Fruit fly (Drosophila melanogaster) whole organism, embryonic: Measurements from ENCODE around the gene Upf1.

ENCODE experiments used
- CG12155 ChIP-seq: fragments of 200-800 bp; sonication (Bioruptor generic); optimal IDR thresholded peaks from 3 replicates; lab custom pipeline; 2016; ENCODE audit warnings: missing biosample characterization, missing genetic modification characterization
- CG15269 ChIP-seq: fragments of 200-800 bp; sonication (Bioruptor generic); optimal IDR thresholded peaks from 2 replicates; lab custom pipeline; 2018; ENCODE audit warnings: missing biosample characterization, mild to moderate bottlenecking, missing genetic modification characterization, moderate library complexity
- CG15601 ChIP-seq: fragments of 200-800 bp; sonication (Bioruptor generic); optimal IDR thresholded peaks from 3 replicates; lab custom pipeline; 2019; ENCODE audit warnings: missing biosample characterization, mild to moderate bottlenecking, missing genetic modification characterization, moderate library complexity
- CG17328 ChIP-seq: fragments of 200-800 bp; sonication (Bioruptor generic); IDR thresholded peaks from 2 replicates; pipeline ENCODE4 v1.3.6; 2022; ENCODE audit warnings: missing biosample characterization, missing genetic modification characterization
- CG1792 ChIP-seq: fragments of 200-800 bp; sonication (Bioruptor generic); optimal IDR thresholded peaks from 2 replicates; lab custom pipeline; 2016; ENCODE audit warnings: missing biosample characterization, missing genetic modification characterization
- CG18476 ChIP-seq: fragments of 200-800 bp; sonication (Bioruptor generic); optimal IDR thresholded peaks from 2 replicates; lab custom pipeline; 2016; ENCODE audit warnings: missing biosample characterization, mild to moderate bottlenecking, missing genetic modification characterization
- CG32532 ChIP-seq: fragments of 200-800 bp; sonication (Bioruptor generic); IDR thresholded peaks from 2 replicates; pipeline ENCODE4 v1.3.6; 2022; ENCODE audit warnings: missing biosample characterization, missing genetic modification characterization
- CG4424 ChIP-seq: fragments of 200-800 bp; sonication (Bioruptor generic); optimal IDR thresholded peaks from 3 replicates; lab custom pipeline; 2016; ENCODE audit warnings: missing biosample characterization, missing genetic modification characterization
- CG4617 ChIP-seq: fragments of 200-800 bp; sonication (Bioruptor generic); optimal IDR thresholded peaks from 3 replicates; lab custom pipeline; 2016; ENCODE audit warnings: missing biosample characterization, missing genetic modification characterization, borderline replicate concordance
- CG6854 ChIP-seq: fragments of 200-800 bp; sonication (Bioruptor generic); optimal IDR thresholded peaks from 3 replicates; lab custom pipeline; 2017; ENCODE audit warnings: missing biosample characterization, mild to moderate bottlenecking, missing genetic modification characterization
- CG7556 ChIP-seq: fragments of 200-800 bp; sonication (Bioruptor generic); optimal IDR thresholded peaks from 2 replicates; lab custom pipeline; 2017; ENCODE audit warnings: missing biosample characterization, mild to moderate bottlenecking, missing genetic modification characterization
- CG9727 ChIP-seq: fragments of 200-800 bp; sonication (Bioruptor generic); optimal IDR thresholded peaks from 3 replicates; lab custom pipeline; 2017; ENCODE audit warnings: missing biosample characterization, mild to moderate bottlenecking, missing genetic modification characterization
- CG9797 ChIP-seq: fragments of 200-800 bp; sonication (Bioruptor generic); optimal IDR thresholded peaks from 3 replicates; lab custom pipeline; 2018; ENCODE audit warnings: missing biosample characterization, mild to moderate bottlenecking, missing genetic modification characterization
- CrebB ChIP-seq: fragments of 200-800 bp; sonication (Bioruptor generic); optimal IDR thresholded peaks from 3 replicates; lab custom pipeline; 2018; ENCODE audit warnings: missing biosample characterization, mild to moderate bottlenecking, missing genetic modification characterization
- Dll ChIP-seq: fragments of 200-800 bp; sonication (Bioruptor generic); IDR thresholded peaks from 4 replicates; pipeline ENCODE4 v1.3.6; 2022; ENCODE audit warnings: missing biosample characterization, missing genetic modification characterization; ENCODE audit not compliant: partially characterized antibody
- ERR ChIP-seq: fragments of 200-800 bp; sonication (Bioruptor generic); optimal IDR thresholded peaks from 2 replicates; lab custom pipeline; 2016; ENCODE audit warnings: missing biosample characterization, missing genetic modification characterization
- Ets65A ChIP-seq: fragments of 200-800 bp; sonication (Bioruptor generic); peaks from one replicate; lab custom pipeline; 2016; ENCODE audit warnings: missing biosample characterization, missing genetic modification characterization
- Ets97D ChIP-seq: fragments of 200-800 bp; sonication (Bioruptor generic); optimal IDR thresholded peaks from 3 replicates; lab custom pipeline; 2016; ENCODE audit warnings: missing biosample characterization, missing genetic modification characterization
- Fer1 ChIP-seq: fragments of 200-800 bp; sonication (Bioruptor generic); optimal IDR thresholded peaks from 2 replicates; lab custom pipeline; 2017; ENCODE audit warnings: missing biosample characterization, mild to moderate bottlenecking, missing genetic modification characterization
- Fer3 ChIP-seq: fragments of 200-800 bp; sonication (Bioruptor generic); optimal IDR thresholded peaks from 2 replicates; lab custom pipeline; 2018; ENCODE audit warnings: missing biosample characterization, mild to moderate bottlenecking, missing genetic modification characterization, moderate library complexity
- HHEX ChIP-seq: fragments of 200-800 bp; sonication (Bioruptor generic); optimal IDR thresholded peaks from 3 replicates; lab custom pipeline; 2017; ENCODE audit warnings: missing biosample characterization, mild to moderate bottlenecking, missing genetic modification characterization, missing genetic modification reagents
- Hsf ChIP-seq: fragments of 200-800 bp; sonication (Bioruptor generic); optimal IDR thresholded peaks from 3 replicates; lab custom pipeline; 2016; ENCODE audit warnings: missing biosample characterization, missing genetic modification characterization
- Lhr ChIP-seq: fragments of 200-800 bp; sonication (Bioruptor generic); optimal IDR thresholded peaks from 3 replicates; lab custom pipeline; 2017; ENCODE audit warnings: mild to moderate bottlenecking, missing biosample characterization, missing genetic modification reagents, missing genetic modification characterization
- MBD-R2 ChIP-seq: fragments of 200-800 bp; sonication (Bioruptor generic); IDR thresholded peaks from 2 replicates; pipeline ENCODE4 v1.3.6; 2022; ENCODE audit warnings: missing biosample characterization, missing genetic modification characterization
- MESR4 ChIP-seq: fragments of 200-800 bp; sonication (Bioruptor generic); optimal IDR thresholded peaks from 2 replicates; lab custom pipeline; 2018; ENCODE audit warnings: missing biosample characterization, mild to moderate bottlenecking, missing genetic modification characterization, moderate library complexity
- PHDP ChIP-seq: fragments of 200-800 bp; sonication (Bioruptor generic); optimal IDR thresholded peaks from 3 replicates; lab custom pipeline; 2018; ENCODE audit warnings: missing biosample characterization, mild to moderate bottlenecking, missing genetic modification characterization, moderate library complexity
- Ravus ChIP-seq: fragments of 200-800 bp; sonication (Bioruptor generic); IDR thresholded peaks from 2 replicates; pipeline ENCODE4 v1.3.6; 2022; ENCODE audit warnings: missing biosample characterization, missing genetic modification characterization
- Rx ChIP-seq: fragments of 200-800 bp; sonication (Bioruptor generic); IDR thresholded peaks from 2 replicates; pipeline ENCODE4 v1.3.6; 2022; ENCODE audit warnings: missing biosample characterization, missing genetic modification characterization
- YL-1 ChIP-seq: fragments of 200-800 bp; sonication (Bioruptor generic); optimal IDR thresholded peaks from 3 replicates; lab custom pipeline; 2017; ENCODE audit warnings: missing biosample characterization, mild to moderate bottlenecking, missing genetic modification characterization
- chinmo ChIP-seq: fragments of 200-800 bp; sonication (Bioruptor generic); IDR thresholded peaks from 4 replicates; pipeline ENCODE4 v1.3.6; 2022; ENCODE audit warnings: missing biosample characterization, missing genetic modification characterization; ENCODE audit not compliant: partially characterized antibody
- chm ChIP-seq: fragments of 200-800 bp; sonication (Bioruptor generic); IDR thresholded peaks from 2 replicates; pipeline ENCODE4 v1.3.6; 2022; ENCODE audit warnings: missing biosample characterization, missing genetic modification characterization
- crp ChIP-seq, 2 experiments: fragments of 200-800 bp; sonication (Bioruptor generic); optimal IDR thresholded peaks; 2 replicates in 1 of 2; 3 replicates in 1 of 2; lab custom pipeline; 2017; ENCODE audit warnings: missing biosample characterization in 2 of 2, missing genetic modification characterization in 2 of 2, mild to moderate bottlenecking in 1 of 2, moderate library complexity in 1 of 2
- dysf ChIP-seq: fragments of 200-800 bp; sonication (Bioruptor generic); IDR thresholded peaks from 3 replicates; pipeline ENCODE4 v1.3.6; 2022; ENCODE audit warnings: missing biosample characterization, missing genetic modification characterization
- fd64A ChIP-seq: fragments of 200-800 bp; sonication (Bioruptor generic); optimal IDR thresholded peaks from 3 replicates; lab custom pipeline; 2018; ENCODE audit warnings: missing biosample characterization, mild to moderate bottlenecking, missing genetic modification characterization
- gfzf ChIP-seq: fragments of 200-800 bp; sonication (Bioruptor generic); optimal IDR thresholded peaks from 2 replicates; lab custom pipeline; 2016; ENCODE audit warnings: missing biosample characterization, mild to moderate bottlenecking, missing genetic modification characterization, moderate library complexity
- gt ChIP-seq: fragments of 200-800 bp; sonication (Bioruptor generic); IDR thresholded peaks from 2 replicates; pipeline ENCODE4 v1.3.6; 2022; ENCODE audit warnings: missing biosample characterization, missing genetic modification characterization
- hb ChIP-seq: fragments of 200-800 bp; sonication (Bioruptor generic); IDR thresholded peaks from 3 replicates; pipeline ENCODE4 v1.3.6; 2022; ENCODE audit warnings: missing biosample characterization, missing genetic modification characterization; ENCODE audit not compliant: partially characterized antibody
- lab ChIP-seq: fragments of 200-800 bp; sonication (Bioruptor generic); optimal IDR thresholded peaks from 3 replicates; lab custom pipeline; 2017; ENCODE audit warnings: missing biosample characterization, missing genetic modification characterization, mild to moderate bottlenecking, moderate library complexity, missing genetic modification reagents
- lilli ChIP-seq: fragments of 200-800 bp; sonication (Bioruptor generic); optimal IDR thresholded peaks from 3 replicates; lab custom pipeline; 2016; ENCODE audit warnings: missing biosample characterization, missing genetic modification characterization
- nau ChIP-seq: fragments of 200-800 bp; sonication (Bioruptor generic); optimal IDR thresholded peaks from 3 replicates; lab custom pipeline; 2017; ENCODE audit warnings: missing biosample characterization, mild to moderate bottlenecking, missing genetic modification characterization, missing genetic modification reagents
- nmo ChIP-seq: fragments of 200-800 bp; sonication (Bioruptor generic); optimal IDR thresholded peaks from 2 replicates; lab custom pipeline; 2018; ENCODE audit warnings: missing biosample characterization, mild to moderate bottlenecking, missing genetic modification characterization, moderate library complexity
- onecut ChIP-seq: fragments of 200-800 bp; sonication (Bioruptor generic); IDR thresholded peaks from 2 replicates; pipeline ENCODE4 v1.3.6; 2022; ENCODE audit warnings: missing biosample characterization, missing genetic modification characterization
- pan ChIP-seq, 4 experiments: fragments of >200 bp in 3 of 4; fragments of 200-800 bp in 1 of 4; sonication (Bioruptor generic) in 1 of 4; optimal IDR thresholded peaks in 3 of 4; IDR thresholded peaks in 1 of 4; 2 replicates each; pipeline versions ENCODE4 v1.3.6 to Lab custom; 2017 to 2022; ENCODE audit warnings: missing biosample characterization in 2 of 4, missing genetic modification characterization in 2 of 4, mixed read lengths in 1 of 4
- pb ChIP-seq: fragments of 200-800 bp; sonication (Bioruptor generic); optimal IDR thresholded peaks from 3 replicates; lab custom pipeline; 2016; ENCODE audit warnings: missing biosample characterization, missing genetic modification characterization
- row ChIP-seq: fragments of 200-800 bp; sonication (Bioruptor generic); IDR thresholded peaks from 3 replicates; pipeline ENCODE4 v1.3.6; 2022; ENCODE audit warnings: missing biosample characterization, missing genetic modification characterization
- seq ChIP-seq: fragments of 200-800 bp; sonication (Bioruptor generic); IDR thresholded peaks from 2 replicates; pipeline ENCODE4 v1.3.6; 2022; ENCODE audit warnings: missing biosample characterization, missing genetic modification characterization
- sim ChIP-seq: fragments of 200-800 bp; sonication (Bioruptor generic); IDR thresholded peaks from 2 replicates; pipeline ENCODE4 v1.3.6; 2022; ENCODE audit warnings: missing biosample characterization, missing genetic modification characterization
- stwl ChIP-seq: fragments of 200-800 bp; sonication (Bioruptor generic); optimal IDR thresholded peaks from 3 replicates; lab custom pipeline; 2018; ENCODE audit warnings: missing biosample characterization, mild to moderate bottlenecking, missing genetic modification characterization, moderate library complexity
- trem ChIP-seq: fragments of 200-800 bp; optimal IDR thresholded peaks from 3 replicates; lab custom pipeline; 2019; ENCODE audit warnings: missing biosample characterization, mild to moderate bottlenecking, missing genetic modification characterization, moderate library complexity
- wek ChIP-seq: fragments of 200-800 bp; sonication (Bioruptor generic); optimal IDR thresholded peaks from 3 replicates; lab custom pipeline; 2018; ENCODE audit warnings: missing biosample characterization, mild to moderate bottlenecking, missing genetic modification characterization, moderate library complexity

Upf1 gene

dm6 chrX:11872517-11872916 lies 32.7 kb downstream of the Upf1 start, which contains the start of gene BORCS5 (continued):
- TF ChIP-seq CG4424 (GFP tag; lab: Kevin White, UChicago) (no peak), Lhr (peak; percentile 21), CG17328 (GFP tag; lab: Robert Waterston, UW) (no peak), trem (tag; lab: Kevin White, UChicago) (peak; percentile 2), PHDP (tag; lab: Kevin White, UChicago) (no peak), CrebB (tag; lab: Kevin White, UChicago) (no peak), CG18476 (GFP tag; lab: Kevin White, UChicago) (no peak), hb (GFP tag; lab: Robert Waterston, UW) (no peak), wek (GFP tag; lab: Kevin White, UChicago) (peak; percentile 80), CG1792 (GFP tag; lab: Kevin White, UChicago) (no peak), CG7556 (no peak), row (peak; percentile 72), pan (optimal IDR thresholded peaks at IDR 0.05; lab: Kevin White, UChicago) (no peak), pan (GFP tag; optimal IDR thresholded peaks at IDR 0.05 in 1 of 2, IDR thresholded peaks at IDR 0.05 in 1 of 2) (peak in 1 of 2 experiments; percentile 7), crp (GFP tag; optimal IDR thresholded peaks at IDR 0.05; lab: Kevin White, UChicago) (peak in 1 of 2 experiments; percentile 54), CG15601 (no peak), Fer1 (GFP tag; lab: Kevin White, UChicago) (no peak), nmo (GFP tag; lab: Kevin White, UChicago) (peak; percentile 25), Ets97D (peak; percentile 32), Ravus (GFP tag; lab: Robert Waterston, UW) (no peak), Dll (GFP tag; lab: Robert Waterston, UW) (0 out of 4 replicates have a peak, but pooled peaks have one; percentile 12), gfzf (peak; percentile 77), nau (GFP tag; lab: Kevin White, UChicago) (no peak), CG15269 (no peak), sim (GFP tag; lab: Robert Waterston, UW) (no peak), onecut (peak; percentile 70), Hsf (peak; percentile 2), MESR4 (peak; percentile 71), lab (no peak), Fer3 (tag; lab: Kevin White, UChicago) (no peak), dysf (0 out of 3 replicates have a peak, but pooled peaks have one; percentile 15), CG4617 (peak; percentile 42), CG9727 (GFP tag; lab: Kevin White, UChicago) (no peak), CG9797 (peak; percentile 15), ERR (GFP tag; lab: Kevin White, UChicago) (no peak), gt (GFP tag; lab: Robert Waterston, UW) (no peak), seq (GFP tag; lab: Robert Waterston, UW) (no peak), MBD-R2 (GFP tag; lab: Robert Waterston, UW) (peak; percentile 72), CG32532 (peak; percentile 22; the same call in 1 of the 2 replicates), chinmo (GFP tag; lab: Robert Waterston, UW) (0 out of 4 replicates have a peak, but pooled peaks have one; percentile 15), fd64A (GFP tag; lab: Kevin White, UChicago) (no peak), Ets65A (peak; percentile 91), lilli (GFP tag; lab: Kevin White, UChicago) (no peak), HHEX (GFP tag; lab: Kevin White, UChicago) (no peak), CG12155 (GFP tag; lab: Kevin White, UChicago) (no peak), Rx (GFP tag; lab: Robert Waterston, UW) (no peak), pb (GFP tag; lab: Kevin White, UChicago) (no peak), stwl (tag; lab: Kevin White, UChicago) (peak; percentile 41), YL-1 (peak; percentile 19), chm (GFP tag; lab: Robert Waterston, UW) (no peak), CG6854 (GFP tag; lab: Kevin White, UChicago) (no peak)
